Worm (Caenorhabditis elegans) whole organism, young adult: ENCODE results near the gene gar-3.

Experiments used
- C17E4.6 ChIP-seq: fragments of 200-800 bp; sonication (Bioruptor generic); IDR thresholded peaks from 2 replicates; pipeline ENCODE4 v1.3.6; 2022; ENCODE audit warnings: missing genetic modification reagents, missing genetic modification characterization, missing compliant biosample characterization
- T26A5.8 ChIP-seq: sonication (generic microtip); optimal IDR thresholded peaks from 2 replicates; lab custom pipeline; 2016; ENCODE audit warnings: missing genetic modification characterization, missing compliant biosample characterization
- Y56A3A.18 ChIP-seq: fragments of 200-800 bp; sonication (Bioruptor generic); IDR thresholded peaks from 2 replicates; pipeline ENCODE4 v1.3.6; 2022; ENCODE audit warnings: missing genetic modification reagents, missing genetic modification characterization, missing compliant biosample characterization
- bed-2 ChIP-seq: fragments of 200-800 bp; sonication (Bioruptor generic); IDR thresholded peaks from 2 replicates; pipeline ENCODE4 v1.3.6; 2022; ENCODE audit warnings: missing genetic modification reagents, missing genetic modification characterization, missing compliant biosample characterization
- cebp-2 ChIP-seq: fragments of 200-800 bp; sonication (Bioruptor generic); IDR thresholded peaks from 2 replicates; pipeline ENCODE4 v1.3.6; 2022; ENCODE audit warnings: missing genetic modification characterization, missing compliant biosample characterization
- ceh-27 ChIP-seq: fragments of 200-800 bp; sonication (Bioruptor generic); optimal IDR thresholded peaks from 2 replicates; lab custom pipeline; 2018; ENCODE audit warnings: mild to moderate bottlenecking, missing genetic modification characterization, moderate library complexity, missing compliant biosample characterization
- gei-17 ChIP-seq: fragments of 200-800 bp; sonication (Bioruptor generic); optimal IDR thresholded peaks from 2 replicates; lab custom pipeline; 2018; ENCODE audit warnings: mild to moderate bottlenecking, missing genetic modification characterization, missing compliant biosample characterization
- hmg-1.2 ChIP-seq: fragments of 200-800 bp; sonication (Bioruptor generic); IDR thresholded peaks from 2 replicates; pipeline ENCODE4 v1.3.6; 2022; ENCODE audit warnings: missing genetic modification reagents, missing genetic modification characterization, missing compliant biosample characterization
- lin-54 ChIP-seq: fragments of 200-800 bp; sonication (Bioruptor generic); optimal IDR thresholded peaks from 2 replicates; lab custom pipeline; 2018; ENCODE audit warnings: mild to moderate bottlenecking, missing genetic modification characterization, missing compliant biosample characterization
- nhr-120 ChIP-seq: fragments of 200-800 bp; sonication (Bioruptor generic); IDR thresholded peaks from 2 replicates; pipeline ENCODE4 v1.3.6; 2022; ENCODE audit warnings: missing genetic modification characterization, missing compliant biosample characterization
- snpc-4 ChIP-seq, 5 experiments: fragments of 150-350 bp in 1 of 5; sonication (generic microtip) in 4 of 5; optimal IDR thresholded peaks; 2 replicates each; lab custom pipeline; 2014 to 2018; ENCODE audit warnings: missing genetic modification characterization in 5 of 5, missing biosample characterization in 3 of 5, antibody characterized with exemption in 2 of 5, mild to moderate bottlenecking in 2 of 5, missing compliant biosample characterization in 2 of 5, missing genotype in 2 of 5, moderate library complexity in 2 of 5, missing genetic modification reagents in 1 of 5
- unc-62 ChIP-seq: fragments of 150-350 bp; optimal IDR thresholded peaks from 2 replicates; lab custom pipeline; 2014; ENCODE audit warnings: missing biosample characterization, missing genetic modification reagents, missing genetic modification characterization
- ztf-25 ChIP-seq: fragments of 200-800 bp; sonication (Bioruptor generic); IDR thresholded peaks from 2 replicates; pipeline ENCODE4 v1.3.6; 2022; ENCODE audit warnings: missing genetic modification reagents, missing genetic modification characterization, missing compliant biosample characterization

DNA sequence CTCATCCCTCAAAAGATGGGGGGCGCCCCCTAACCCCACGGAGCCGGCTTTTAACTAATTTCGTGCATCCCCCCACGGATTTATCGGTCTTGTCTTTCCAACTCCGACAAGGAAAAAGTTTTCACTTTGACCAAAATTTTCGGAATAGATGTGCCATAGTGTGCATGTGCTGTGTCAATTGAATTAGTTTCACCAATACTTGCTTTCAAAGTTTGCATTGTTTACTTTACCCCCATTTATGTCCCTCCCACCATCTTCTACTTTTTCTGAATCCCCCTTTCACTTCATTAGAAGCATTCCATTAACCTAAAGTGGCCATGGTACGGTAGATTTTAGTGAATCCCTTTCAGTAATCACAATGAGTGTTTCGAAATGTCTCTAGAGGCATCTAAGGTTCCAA is 38.2 kb upstream of the gar-3 start:
- TF ChIP-seq ztf-25 (GFP tag; lab: Robert Waterston, UW): no peak
- TF ChIP-seq bed-2 (GFP tag; lab: Robert Waterston, UW): no peak
- no peak for TF ChIP-seq hmg-1.2
- no peak for TF ChIP-seq T26A5.8 (tag; lab: Kevin White, UChicago)
- no peak for TF ChIP-seq C17E4.6 (GFP tag; lab: Robert Waterston, UW)
- TF ChIP-seq lin-54: no peak
- no peak for TF ChIP-seq nhr-120
- no peak for TF ChIP-seq ceh-27
- TF ChIP-seq cebp-2 (GFP tag; lab: Robert Waterston, UW): no peak
- TF ChIP-seq gei-17 (GFP tag; lab: Kevin White, UChicago): no peak
- TF ChIP-seq Y56A3A.18 (GFP tag; lab: Robert Waterston, UW): no peak
- TF ChIP-seq unc-62 (GFP tag; lab: Kevin White, UChicago): no peak
- no peak for TF ChIP-seq snpc-4 (GFP tag; optimal IDR thresholded peaks at IDR 0.05; lab: Kevin White, UChicago)
- TF ChIP-seq snpc-4 (tag; optimal IDR thresholded peaks at IDR 0.05; lab: Kevin White, UChicago): no peak
